Worm (Caenorhabditis elegans): Measurements from ENCODE around the gene ttll-12.

ttll-12 gene

DNA sequence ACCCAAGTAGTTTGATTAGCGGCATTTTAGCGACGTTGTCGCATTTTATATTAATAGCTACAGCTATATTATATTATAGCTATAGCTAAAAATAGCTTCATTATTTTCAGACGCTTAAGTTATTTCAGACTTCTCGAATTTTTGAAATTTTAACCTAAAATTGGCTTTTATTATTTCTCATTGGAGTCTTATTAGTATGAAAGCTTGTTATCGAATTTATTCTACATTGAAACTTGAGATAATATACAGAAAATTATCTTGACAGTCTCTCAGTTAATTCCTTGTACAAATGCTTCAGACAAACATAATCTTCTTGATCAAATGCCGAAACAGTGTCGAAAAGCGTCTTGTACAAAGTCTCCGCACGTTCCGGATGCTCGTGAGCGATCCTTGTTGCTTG, 41.0 kb downstream of the ttll-12 start, which contains the start of gene srh-48:
TSS of gene srh-48 (plus strand) at position 301 of the 400 bp plus-strand sequence.
- TF ChIP-seq lsy-12 (tag; optimal IDR thresholded peaks at IDR 0.05) (no peak), unc-39 (tag; optimal IDR thresholded peaks at IDR 0.05) (no peak), fkh-10 (GFP tag; optimal IDR thresholded peaks at IDR 0.05) (no peak), lin-39 (tag; optimal IDR thresholded peaks at IDR 0.05) (no peak), zag-1 (tag; optimal IDR thresholded peaks at IDR 0.05) (no peak), R02D3.7 (tag; optimal IDR thresholded peaks at IDR 0.05) (no peak), elt-1 (tag; optimal IDR thresholded peaks at IDR 0.05) (no peak), pha-4 (tag; optimal IDR thresholded peaks at IDR 0.05) (no peak), hmg-11 (tag; optimal IDR thresholded peaks at IDR 0.05) (no peak), pqm-1 (tag; optimal IDR thresholded peaks at IDR 0.05) (no peak), tbx-2 (tag; optimal IDR thresholded peaks at IDR 0.05) (no peak), ceh-9 (tag; optimal IDR thresholded peaks at IDR 0.05) (no peak), egl-27 (tag; optimal IDR thresholded peaks at IDR 0.05) (no peak), snpc-4 (tag; optimal IDR thresholded peaks at IDR 0.05) (no peak), ztf-4 (tag; optimal IDR thresholded peaks at IDR 0.05) (no peak)

DNA sequence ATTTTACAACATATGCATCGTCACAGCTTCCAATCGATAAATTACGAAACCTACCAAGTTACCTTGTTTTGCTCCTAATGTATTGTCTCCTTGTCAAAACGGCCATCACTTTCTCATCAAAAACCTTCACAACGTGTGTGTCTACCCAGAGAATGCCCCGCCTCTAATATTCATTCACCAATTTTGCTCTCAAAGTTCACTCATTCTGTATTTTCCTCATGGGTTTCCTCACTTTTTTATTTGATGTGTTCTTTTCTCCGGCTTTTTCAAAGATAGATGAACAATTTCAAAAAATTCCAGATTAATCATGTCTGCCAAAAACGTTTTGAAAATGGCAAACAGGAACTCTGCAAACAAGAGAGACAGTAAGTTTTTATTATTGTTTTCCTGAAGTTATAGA, 46.4 kb downstream of the ttll-12 start, which contains the start of gene C06C3.7:
TSS of gene C06C3.7 (plus strand) at position 301 of the 400 bp plus-strand sequence.
- TF ChIP-seq nhr-77 (tag; optimal IDR thresholded peaks at IDR 0.05): no peak
- no peak for TF ChIP-seq mml-1 (tag; optimal IDR thresholded peaks at IDR 0.05)
- no peak for TF ChIP-seq fkh-10 (GFP tag; optimal IDR thresholded peaks at IDR 0.05)
- TF ChIP-seq tbx-2 (tag; optimal IDR thresholded peaks at IDR 0.05): no peak
- no peak for TF ChIP-seq daf-12 (tag; optimal IDR thresholded peaks at IDR 0.05)
- no peak for TF ChIP-seq pqm-1 (tag; optimal IDR thresholded peaks at IDR 0.05)
- TF ChIP-seq nhr-23 (tag; optimal IDR thresholded peaks at IDR 0.05): no peak
- TF ChIP-seq egl-27 (tag; optimal IDR thresholded peaks at IDR 0.05): no peak
- TF ChIP-seq mdl-1 (tag; optimal IDR thresholded peaks at IDR 0.05): no peak
- TF ChIP-seq ZK546.5 (tag; optimal IDR thresholded peaks at IDR 0.05): no peak
- no peak for TF ChIP-seq egl-5 (tag; optimal IDR thresholded peaks at IDR 0.05)
- no peak for TF ChIP-seq lin-15B (tag; optimal IDR thresholded peaks at IDR 0.05)
- TF ChIP-seq lin-39 (tag; optimal IDR thresholded peaks at IDR 0.05): no peak
- no peak for TF ChIP-seq fos-1 (tag; optimal IDR thresholded peaks at IDR 0.05)
- TF ChIP-seq pha-4 (tag; optimal IDR thresholded peaks at IDR 0.05): no peak
- TF ChIP-seq fkh-2 (tag; optimal IDR thresholded peaks at IDR 0.05): no peak
- TF ChIP-seq aly-2 (tag; optimal IDR thresholded peaks at IDR 0.05): no peak
- TF ChIP-seq ztf-4 (tag; optimal IDR thresholded peaks at IDR 0.05): no peak
- TF ChIP-seq zag-1 (tag; optimal IDR thresholded peaks at IDR 0.05): no peak
- TF ChIP-seq nhr-11 (tag; optimal IDR thresholded peaks at IDR 0.05): no peak

Data from whole organism, L3 larva.